Worm (Caenorhabditis elegans): ENCODE data around the gene eri-12.

eri-12 gene

DNA sequence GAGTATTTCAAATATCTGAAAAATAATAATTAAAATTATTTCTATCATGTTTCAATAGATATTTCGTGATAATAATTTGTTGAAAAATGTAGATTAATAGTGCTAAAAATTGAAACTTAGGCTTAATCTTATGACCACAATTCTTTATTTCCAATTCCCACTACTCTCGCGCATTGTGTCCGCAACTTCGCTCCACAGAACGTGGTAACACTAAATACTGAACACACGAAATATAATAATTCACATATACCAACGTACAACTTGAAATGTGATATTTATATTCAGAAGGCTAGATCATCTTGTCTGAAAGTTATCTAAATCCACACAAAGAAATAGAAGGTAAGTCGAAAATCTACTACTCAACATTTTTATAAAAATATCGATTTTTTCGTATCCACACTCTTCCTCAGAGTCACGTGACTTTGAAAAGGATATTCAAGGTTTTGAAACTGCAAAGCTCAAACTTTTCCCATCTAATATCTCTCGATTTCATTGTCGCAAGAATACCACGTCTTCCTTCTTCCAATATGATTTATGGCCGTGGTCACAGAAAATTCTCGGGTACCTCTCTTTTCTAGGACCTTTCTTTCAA, at the start of gene eri-12:
eri-12 (plus strand) TSS at position 197 of the 592 bp plus-strand sequence.
- TF ChIP-seq B0310.2 (tag; optimal IDR thresholded peaks at IDR 0.05) = no peak
- no peak for TF ChIP-seq ceh-36 (tag; optimal IDR thresholded peaks at IDR 0.05)
- no peak for TF ChIP-seq tbx-11 (GFP tag; IDR thresholded peaks at IDR 0.05)
- no peak for TF ChIP-seq hmg-4 (GFP tag; optimal IDR thresholded peaks at IDR 0.05)
- no peak for TF ChIP-seq ama-1 (optimal IDR thresholded peaks at IDR 0.05)
- no peak for TF ChIP-seq hmbx-1 (tag; optimal IDR thresholded peaks at IDR 0.05)
- no peak for TF ChIP-seq ets-7 (tag; optimal IDR thresholded peaks at IDR 0.05)
- TF ChIP-seq hnd-1 (tag; optimal IDR thresholded peaks at IDR 0.05) = no peak
- TF ChIP-seq tbx-37 (GFP tag; conservative IDR thresholded peaks at IDR 0.05) = no peak
- TF ChIP-seq aly-1 (tag; optimal IDR thresholded peaks at IDR 0.05) = no peak
- no peak for TF ChIP-seq tra-4 (tag; optimal IDR thresholded peaks at IDR 0.05)
- no peak for TF ChIP-seq pes-1 (GFP tag; IDR thresholded peaks at IDR 0.05)

DNA sequence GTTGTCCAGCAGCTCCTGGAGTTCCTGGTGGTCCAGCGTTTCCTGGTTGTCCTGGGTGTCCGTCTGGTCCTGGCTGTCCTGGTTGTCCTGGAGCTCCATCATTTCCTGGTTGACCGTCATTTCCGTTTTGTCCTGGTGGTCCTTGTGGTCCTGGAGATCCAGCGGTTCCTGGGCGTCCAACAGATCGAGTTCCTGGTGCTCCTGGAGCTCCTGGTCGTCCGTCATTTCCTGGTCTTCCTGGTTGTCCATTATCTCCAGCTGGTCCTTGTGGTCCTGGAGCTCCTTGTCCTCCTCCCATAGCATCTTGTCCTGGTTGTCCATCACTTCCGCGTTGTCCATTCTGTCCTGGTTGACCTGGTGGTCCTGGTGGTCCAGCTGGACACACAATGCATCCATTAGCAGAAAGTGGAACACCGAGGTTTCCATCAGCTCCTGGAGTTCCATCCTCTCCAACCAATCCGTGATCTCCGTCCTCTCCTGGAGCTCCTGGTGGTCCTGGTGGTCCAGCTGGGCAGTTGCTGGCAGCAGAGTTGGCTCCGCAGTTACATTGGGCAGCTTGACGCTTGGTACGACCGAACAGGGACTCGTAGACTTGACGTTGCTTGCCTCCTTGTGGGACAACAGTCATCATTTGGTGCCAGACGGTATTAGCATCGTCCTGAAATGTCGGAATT, 47.5 kb upstream of the eri-12 start:
- TF ChIP-seq hmbx-1 (tag; optimal IDR thresholded peaks at IDR 0.05) (no peak), sea-1 (GFP tag; conservative IDR thresholded peaks at IDR 0.05) (no peak), F13C5.2 (tag; optimal IDR thresholded peaks at IDR 0.05) (no peak), flt-1 (GFP tag; IDR thresholded peaks at IDR 0.05) (no peak), hmg-4 (GFP tag; optimal IDR thresholded peaks at IDR 0.05) (no peak), tra-4 (tag; optimal IDR thresholded peaks at IDR 0.05) (no peak), ceh-13 (GFP tag; optimal IDR thresholded peaks at IDR 0.05) (no peak), pes-1 (GFP tag; IDR thresholded peaks at IDR 0.05) (no peak), ama-1 (optimal IDR thresholded peaks at IDR 0.05) (no peak), B0310.2 (tag; optimal IDR thresholded peaks at IDR 0.05) (no peak), tbx-37 (GFP tag; conservative IDR thresholded peaks at IDR 0.05) (no peak), scrt-1 (GFP tag; IDR thresholded peaks at IDR 0.05) (no peak), aly-1 (tag; optimal IDR thresholded peaks at IDR 0.05) (no peak), hnd-1 (tag; optimal IDR thresholded peaks at IDR 0.05) (no peak), tbx-11 (GFP tag; IDR thresholded peaks at IDR 0.05) (no peak), ceh-36 (tag; optimal IDR thresholded peaks at IDR 0.05) (no peak), ets-7 (tag; optimal IDR thresholded peaks at IDR 0.05) (no peak)

DNA sequence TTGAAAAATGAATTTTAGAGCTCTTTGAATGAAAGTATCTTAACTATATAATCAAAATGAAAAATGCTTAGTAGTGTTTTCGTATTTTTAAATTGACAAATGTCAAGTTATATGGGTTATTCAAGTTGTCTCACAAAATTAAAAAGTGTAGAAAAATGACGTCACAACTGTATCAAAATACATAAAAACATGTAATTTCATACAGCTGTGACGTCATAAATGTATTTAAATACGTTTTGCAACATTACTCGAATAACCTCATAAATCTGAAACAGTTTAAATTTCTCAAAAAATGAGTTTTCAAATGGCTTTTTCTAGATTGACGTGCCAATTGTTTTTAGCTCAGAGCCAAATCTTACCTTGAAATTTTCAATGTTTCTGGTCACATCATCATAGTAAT, 46.9 kb upstream of the eri-12 start:
- TF ChIP-seq ceh-36 (tag; optimal IDR thresholded peaks at IDR 0.05) (no peak), tra-4 (tag; optimal IDR thresholded peaks at IDR 0.05) (no peak), hnd-1 (tag; optimal IDR thresholded peaks at IDR 0.05) (no peak), ama-1 (optimal IDR thresholded peaks at IDR 0.05) (no peak), scrt-1 (GFP tag; IDR thresholded peaks at IDR 0.05) (no peak), B0310.2 (tag; optimal IDR thresholded peaks at IDR 0.05) (no peak)

DNA sequence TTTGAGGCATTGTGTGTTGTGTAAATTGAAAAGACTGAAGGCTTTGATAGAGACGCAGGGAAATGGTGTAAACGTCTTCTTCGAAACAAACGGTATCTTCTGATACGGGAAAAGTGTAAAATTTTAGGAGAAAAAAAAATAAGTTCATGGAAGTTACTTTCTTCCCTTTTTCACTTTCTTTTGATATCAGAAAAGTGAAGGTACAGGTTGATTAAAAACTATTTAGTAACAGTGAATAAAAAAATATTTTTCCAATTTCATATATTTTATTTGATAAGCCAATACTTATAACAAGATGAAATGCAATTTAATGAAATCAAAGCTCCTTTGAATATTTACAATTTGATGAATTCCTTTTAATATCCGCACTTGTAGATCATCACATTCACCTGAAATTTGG, 46.3 kb upstream of the eri-12 start, which contains the start of gene col-129:
col-129 (minus strand) TSS at position 101 of the 400 bp plus-strand sequence.
- TF ChIP-seq tbx-11 (GFP tag; IDR thresholded peaks at IDR 0.05) = no peak

DNA sequence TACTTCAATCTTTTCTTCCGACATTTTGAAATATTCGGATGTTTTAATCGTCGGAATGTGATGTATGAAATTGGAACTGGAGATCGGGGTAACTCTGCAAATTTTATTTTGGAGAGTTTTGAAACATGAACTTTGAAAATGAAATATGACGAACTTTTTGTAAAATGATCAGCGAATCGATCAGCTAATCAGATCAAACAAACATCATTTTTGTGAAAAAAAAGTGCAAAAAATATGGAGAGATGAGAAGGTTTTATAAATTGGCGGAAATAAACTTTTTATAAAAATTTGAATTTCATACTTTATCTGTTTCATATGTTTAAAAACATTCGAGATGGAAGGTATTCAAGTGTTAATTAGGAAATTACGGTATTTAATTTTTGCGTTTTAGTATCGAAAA, 45.2 kb upstream of the eri-12 start, which contains the start of gene dlc-2:
dlc-2 (minus strand) TSS at position 101 of the 400 bp plus-strand sequence.
- TF ChIP-seq hnd-1 (tag; optimal IDR thresholded peaks at IDR 0.05) (no peak), tbx-37 (GFP tag; conservative IDR thresholded peaks at IDR 0.05) (no peak), scrt-1 (GFP tag; IDR thresholded peaks at IDR 0.05) (no peak), pes-1 (GFP tag; IDR thresholded peaks at IDR 0.05) (no peak), aly-1 (tag; optimal IDR thresholded peaks at IDR 0.05) (no peak), ceh-36 (tag; optimal IDR thresholded peaks at IDR 0.05) (no peak), B0310.2 (tag; optimal IDR thresholded peaks at IDR 0.05) (no peak), hmg-4 (GFP tag; optimal IDR thresholded peaks at IDR 0.05) (no peak), F13C5.2 (tag; optimal IDR thresholded peaks at IDR 0.05) (no peak), flt-1 (GFP tag; IDR thresholded peaks at IDR 0.05) (no peak), ets-7 (tag; optimal IDR thresholded peaks at IDR 0.05) (no peak)

DNA sequence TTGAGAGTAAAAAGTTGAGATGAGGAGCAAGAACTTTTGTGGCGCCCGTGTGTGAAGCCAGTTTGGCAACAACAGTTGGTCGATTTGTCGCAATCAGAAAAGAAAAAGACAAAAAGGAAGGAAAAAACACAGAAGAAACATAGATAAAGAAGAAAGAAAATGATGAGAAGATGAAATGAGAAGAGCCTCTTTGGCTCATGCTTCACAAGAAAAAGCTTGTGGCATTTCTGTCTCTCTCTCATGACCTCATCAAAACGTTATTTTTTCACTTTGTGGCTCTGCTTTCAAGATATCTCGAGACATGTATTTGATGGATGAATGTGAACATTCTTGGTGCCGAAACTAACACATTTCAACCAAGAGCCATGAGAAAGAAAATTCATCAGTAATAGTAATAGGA, 43.6 kb upstream of the eri-12 start:
- TF ChIP-seq ceh-36 (tag; optimal IDR thresholded peaks at IDR 0.05) (no peak), F13C5.2 (tag; optimal IDR thresholded peaks at IDR 0.05) (no peak), hmg-4 (GFP tag; optimal IDR thresholded peaks at IDR 0.05) (no peak), flt-1 (GFP tag; IDR thresholded peaks at IDR 0.05) (no peak), hmbx-1 (tag; optimal IDR thresholded peaks at IDR 0.05) (no peak), sea-1 (GFP tag; conservative IDR thresholded peaks at IDR 0.05) (no peak), pes-1 (GFP tag; IDR thresholded peaks at IDR 0.05) (no peak), ets-7 (tag; optimal IDR thresholded peaks at IDR 0.05) (no peak), tbx-11 (GFP tag; IDR thresholded peaks at IDR 0.05) (no peak), tbx-37 (GFP tag; conservative IDR thresholded peaks at IDR 0.05) (no peak), ceh-13 (GFP tag; optimal IDR thresholded peaks at IDR 0.05) (no peak), B0310.2 (tag; optimal IDR thresholded peaks at IDR 0.05) (no peak)

DNA sequence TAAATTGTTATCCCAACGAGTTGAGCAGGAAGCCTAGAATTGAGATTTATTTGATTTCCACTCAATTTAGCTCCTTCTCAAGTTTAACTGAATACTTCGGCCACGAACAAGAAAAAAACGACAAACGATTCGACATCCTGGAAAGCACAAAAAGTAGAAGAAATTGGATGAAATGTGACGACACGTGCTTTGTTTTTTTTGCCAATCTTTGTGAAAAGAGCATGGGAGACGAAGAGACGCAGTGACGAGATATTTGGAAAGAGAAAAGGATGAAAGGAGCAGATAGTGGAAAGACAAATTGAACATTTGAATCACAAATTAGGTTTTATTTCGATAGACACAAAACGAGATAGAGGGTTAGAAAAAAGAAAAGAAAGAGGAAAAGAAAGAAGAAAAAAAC, 42.1 kb upstream of the eri-12 start:
- no peak for TF ChIP-seq hmg-4 (GFP tag; optimal IDR thresholded peaks at IDR 0.05)

DNA sequence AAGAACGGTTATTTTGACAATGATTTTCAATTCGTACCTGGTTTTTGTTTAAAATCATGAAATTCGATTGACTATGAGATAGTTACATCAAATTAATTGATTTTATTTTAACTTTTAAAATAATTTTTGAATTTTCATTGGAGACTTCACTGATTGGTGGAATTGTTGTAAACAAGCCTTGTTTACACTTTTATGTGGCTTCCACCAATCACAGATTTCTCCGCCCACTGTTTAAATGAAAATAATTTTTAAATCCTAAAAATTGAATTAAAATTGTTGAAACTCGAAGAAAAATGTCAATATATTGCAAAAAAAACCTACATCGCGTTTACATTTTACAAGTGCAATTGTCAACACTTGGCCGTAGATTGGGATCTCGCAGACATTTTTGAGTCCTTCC, 36.1 kb upstream of the eri-12 start:
- no peak for TF ChIP-seq ceh-13 (GFP tag; optimal IDR thresholded peaks at IDR 0.05)
- TF ChIP-seq B0310.2 (tag; optimal IDR thresholded peaks at IDR 0.05) = no peak
- TF ChIP-seq tbx-37 (GFP tag; conservative IDR thresholded peaks at IDR 0.05) = no peak
- TF ChIP-seq hmg-4 (GFP tag; optimal IDR thresholded peaks at IDR 0.05) = no peak
- TF ChIP-seq hnd-1 (tag; optimal IDR thresholded peaks at IDR 0.05) = no peak
- no peak for TF ChIP-seq ceh-36 (tag; optimal IDR thresholded peaks at IDR 0.05)
- no peak for TF ChIP-seq hmbx-1 (tag; optimal IDR thresholded peaks at IDR 0.05)
- no peak for TF ChIP-seq ama-1 (optimal IDR thresholded peaks at IDR 0.05)
- TF ChIP-seq F13C5.2 (tag; optimal IDR thresholded peaks at IDR 0.05) = no peak
- no peak for TF ChIP-seq tbx-11 (GFP tag; IDR thresholded peaks at IDR 0.05)
- TF ChIP-seq aly-1 (tag; optimal IDR thresholded peaks at IDR 0.05) = no peak
- TF ChIP-seq tra-4 (tag; optimal IDR thresholded peaks at IDR 0.05) = no peak
- TF ChIP-seq ets-7 (tag; optimal IDR thresholded peaks at IDR 0.05) = no peak
- no peak for TF ChIP-seq sea-1 (GFP tag; conservative IDR thresholded peaks at IDR 0.05)
- TF ChIP-seq pes-1 (GFP tag; IDR thresholded peaks at IDR 0.05) = no peak
- TF ChIP-seq flt-1 (GFP tag; IDR thresholded peaks at IDR 0.05) = no peak
- no peak for TF ChIP-seq scrt-1 (GFP tag; IDR thresholded peaks at IDR 0.05)
